Worm (Caenorhabditis elegans): ENCODE measurements around the gene ZC518.8.

DNA sequence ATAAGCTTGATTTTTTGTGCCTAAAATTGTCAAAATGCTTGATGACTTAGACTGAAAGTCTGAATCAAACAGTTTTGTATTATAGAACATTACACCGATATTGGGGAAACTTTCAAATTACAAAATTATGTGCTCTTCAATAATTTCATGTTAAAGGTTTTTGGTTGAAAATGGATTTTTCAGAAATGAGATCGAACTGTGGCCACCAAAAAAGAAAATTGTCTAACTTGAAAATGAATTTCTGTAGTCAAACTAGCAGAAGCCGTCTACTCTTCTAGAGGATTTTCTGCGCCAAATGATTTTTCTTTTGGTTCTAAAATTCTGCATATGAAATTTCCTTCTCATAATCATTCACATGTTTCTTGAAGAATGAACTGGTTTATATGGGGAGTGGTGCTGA, 20.8 kb downstream of the ZC518.8 start:
- TF ChIP-seq ama-1 (optimal IDR thresholded peaks at IDR 0.05), result no peak
- no peak for TF ChIP-seq scrt-1 (GFP tag; IDR thresholded peaks at IDR 0.05)
- TF ChIP-seq tbx-37 (GFP tag; conservative IDR thresholded peaks at IDR 0.05), result no peak
- TF ChIP-seq sea-1 (GFP tag; conservative IDR thresholded peaks at IDR 0.05), result no peak
- TF ChIP-seq hnd-1 (tag; optimal IDR thresholded peaks at IDR 0.05), result no peak
- TF ChIP-seq tra-4 (tag; optimal IDR thresholded peaks at IDR 0.05), result no peak
- no peak for TF ChIP-seq ceh-36 (tag; optimal IDR thresholded peaks at IDR 0.05)
- no peak for TF ChIP-seq hmg-4 (GFP tag; optimal IDR thresholded peaks at IDR 0.05)
- no peak for TF ChIP-seq ets-7 (tag; optimal IDR thresholded peaks at IDR 0.05)
- no peak for TF ChIP-seq ceh-13 (GFP tag; optimal IDR thresholded peaks at IDR 0.05)
- TF ChIP-seq tbx-11 (GFP tag; IDR thresholded peaks at IDR 0.05), result no peak
- TF ChIP-seq F13C5.2 (tag; optimal IDR thresholded peaks at IDR 0.05), result no peak
